Worm (Caenorhabditis elegans) whole organism, L1 larva: ENCODE measurements around the gene T07H3.7.
A peak's percentile ranks its signal among the peaks of the same experiment; 100 is the strongest.

Source experiments
- C04F5.9 ChIP-seq: sonication (generic microtip); optimal IDR thresholded peaks from 2 replicates; lab custom pipeline; 2016; ENCODE audit warnings: missing genetic modification characterization, missing compliant biosample characterization
- alr-1 ChIP-seq: fragments of 200-800 bp; sonication (Bioruptor generic); optimal IDR thresholded peaks from 2 replicates; lab custom pipeline; 2018; ENCODE audit warnings: borderline replicate concordance, mild to moderate bottlenecking, missing genetic modification characterization, missing compliant biosample characterization
- ama-1 ChIP-seq: fragments of 150-350 bp; optimal IDR thresholded peaks from 2 replicates; lab custom pipeline; 2014
- ceh-63 ChIP-seq: fragments of 200-800 bp; sonication (Bioruptor generic); optimal IDR thresholded peaks from 2 replicates; lab custom pipeline; 2018; ENCODE audit warnings: mild to moderate bottlenecking, missing genetic modification characterization, missing compliant biosample characterization
- ceh-8 ChIP-seq: fragments of 200-800 bp; sonication (Bioruptor generic); optimal IDR thresholded peaks from 2 replicates; lab custom pipeline; 2018; ENCODE audit warnings: mild to moderate bottlenecking, missing genetic modification characterization, moderate library complexity, missing compliant biosample characterization
- ces-1 ChIP-seq: fragments of 150-350 bp; optimal IDR thresholded peaks from 2 replicates; lab custom pipeline; 2014; ENCODE audit warnings: missing biosample characterization, missing genetic modification reagents, missing genetic modification characterization
- dsc-1 ChIP-seq: sonication (generic microtip); optimal IDR thresholded peaks from 2 replicates; lab custom pipeline; 2016; ENCODE audit warnings: mild to moderate bottlenecking, missing genetic modification characterization, missing compliant biosample characterization
- egl-13 ChIP-seq: sonication (generic microtip); optimal IDR thresholded peaks from 2 replicates; lab custom pipeline; 2016; ENCODE audit warnings: missing genotype, missing genetic modification reagents, missing genetic modification characterization, missing compliant biosample characterization
- egl-27 ChIP-seq, 2 experiments: fragments of 150-350 bp in 1 of 2; sonication (generic microtip); optimal IDR thresholded peaks; 3 replicates each; lab custom pipeline; 2017 to 2018; ENCODE audit warnings: missing biosample characterization in 2 of 2, missing genetic modification characterization in 2 of 2, missing genetic modification reagents in 2 of 2
- elt-2 ChIP-seq: sonication (generic microtip); optimal IDR thresholded peaks from 2 replicates; lab custom pipeline; 2016; ENCODE audit warnings: missing genetic modification characterization, mild to moderate bottlenecking, inconsistent platforms, missing compliant biosample characterization, missing genetic modification reagents
- elt-3 ChIP-seq, 6 experiments: fragments of 150-350 bp in 1 of 6; sonication (generic microtip); optimal IDR thresholded peaks; 2 replicates each; lab custom pipeline; 2017 to 2018; ENCODE audit warnings: missing biosample characterization in 6 of 6, missing genetic modification characterization in 6 of 6, inconsistent platforms in 1 of 6
- ets-5 ChIP-seq: fragments of 200-800 bp; sonication (Bioruptor generic); IDR thresholded peaks from 2 replicates; pipeline ENCODE4 v1.3.6; 2022; ENCODE audit warnings: missing genetic modification characterization, missing compliant biosample characterization
- fkh-10 ChIP-seq: sonication (generic microtip); optimal IDR thresholded peaks from 2 replicates; lab custom pipeline; 2017; ENCODE audit warnings: missing biosample characterization, missing genetic modification reagents, missing genetic modification characterization
- fkh-4 ChIP-seq: sonication (generic microtip); optimal IDR thresholded peaks from 2 replicates; lab custom pipeline; 2016; ENCODE audit warnings: missing compliant biosample characterization, missing genetic modification characterization, borderline replicate concordance
- grh-1 ChIP-seq: fragments of 200-800 bp; sonication (Bioruptor generic); IDR thresholded peaks from 2 replicates; pipeline ENCODE4 v1.3.6; 2022; ENCODE audit warnings: missing genetic modification reagents, missing genetic modification characterization, missing compliant biosample characterization
- hlh-4 ChIP-seq: sonication (generic microtip); optimal IDR thresholded peaks from 2 replicates; lab custom pipeline; 2016; ENCODE audit warnings: mild to moderate bottlenecking, missing genetic modification characterization, missing compliant biosample characterization
- irx-1 ChIP-seq: sonication (generic microtip); optimal IDR thresholded peaks from 2 replicates; lab custom pipeline; 2016; ENCODE audit warnings: missing genetic modification characterization, missing compliant biosample characterization
- isw-1 ChIP-seq: fragments of 200-800 bp; sonication (Bioruptor generic); IDR thresholded peaks from 2 replicates; pipeline ENCODE4 v1.3.6; 2022; ENCODE audit warnings: missing genetic modification characterization, missing compliant biosample characterization
- lin-14 ChIP-seq: fragments of 200-800 bp; sonication (Bioruptor generic); optimal IDR thresholded peaks from 2 replicates; lab custom pipeline; 2018; ENCODE audit warnings: mild to moderate bottlenecking, missing genetic modification characterization, moderate library complexity, missing compliant biosample characterization
- lin-35 ChIP-seq, 2 experiments: fragments of 150-350 bp; optimal IDR thresholded peaks; 2 replicates each; lab custom pipeline; 2014; ENCODE audit warnings: missing biosample characterization in 2 of 2, missing genetic modification characterization in 2 of 2, missing genetic modification reagents in 2 of 2
- lin-39 ChIP-seq: fragments of 150-350 bp; optimal IDR thresholded peaks from 2 replicates; lab custom pipeline; 2014; ENCODE audit warnings: missing biosample characterization, missing genetic modification reagents, missing genetic modification characterization
- lir-3 ChIP-seq: sonication (generic microtip); optimal IDR thresholded peaks from 2 replicates; lab custom pipeline; 2016; ENCODE audit warnings: mild to moderate bottlenecking, missing genetic modification characterization, moderate library complexity, missing compliant biosample characterization; ENCODE audit not compliant: poor library complexity
- mab-9 ChIP-seq: fragments of 200-800 bp; sonication (Bioruptor generic); IDR thresholded peaks from 2 replicates; pipeline ENCODE4 v1.3.6; 2022; ENCODE audit warnings: missing genetic modification reagents, missing genetic modification characterization, missing compliant biosample characterization
- nhr-12 ChIP-seq: sonication (generic microtip); optimal IDR thresholded peaks from 2 replicates; lab custom pipeline; 2017; ENCODE audit warnings: missing biosample characterization, missing genetic modification characterization
- nhr-20 ChIP-seq: sonication (generic microtip); optimal IDR thresholded peaks from 2 replicates; lab custom pipeline; 2016; ENCODE audit warnings: mild to moderate bottlenecking, missing genetic modification characterization, missing compliant biosample characterization
- nhr-76 ChIP-seq: sonication (generic microtip); optimal IDR thresholded peaks from 2 replicates; lab custom pipeline; 2017; ENCODE audit warnings: missing biosample characterization, missing genetic modification characterization
- nhr-90 ChIP-seq: sonication (generic microtip); optimal IDR thresholded peaks from 2 replicates; lab custom pipeline; 2016; ENCODE audit warnings: mild to moderate bottlenecking, missing genetic modification characterization, missing compliant biosample characterization; ENCODE audit not compliant: poor library complexity
- pax-3 ChIP-seq: fragments of 200-800 bp; sonication (Bioruptor generic); optimal IDR thresholded peaks from 2 replicates; lab custom pipeline; 2018; ENCODE audit warnings: mild to moderate bottlenecking, missing genetic modification characterization, moderate library complexity, missing compliant biosample characterization
- pqm-1 ChIP-seq: sonication (generic microtip); optimal IDR thresholded peaks from 3 replicates; lab custom pipeline; 2017; ENCODE audit warnings: missing biosample characterization, missing genetic modification characterization
- skn-1 ChIP-seq: fragments of 150-350 bp; optimal IDR thresholded peaks from 2 replicates; lab custom pipeline; 2014; ENCODE audit warnings: missing biosample characterization, missing genetic modification characterization
- sptf-1 ChIP-seq: fragments of 150-350 bp; optimal IDR thresholded peaks from 2 replicates; lab custom pipeline; 2014; ENCODE audit warnings: missing biosample characterization, missing genetic modification characterization
- sup-37 ChIP-seq: fragments of 200-800 bp; sonication (Bioruptor generic); optimal IDR thresholded peaks from 2 replicates; lab custom pipeline; 2018; ENCODE audit warnings: mild to moderate bottlenecking, missing genetic modification characterization, missing compliant biosample characterization
- unc-130 ChIP-seq: fragments of 150-350 bp; optimal IDR thresholded peaks from 2 replicates; lab custom pipeline; 2017; ENCODE audit warnings: missing biosample characterization, missing genetic modification characterization, inconsistent platforms
- unc-30 ChIP-seq: sonication (generic microtip); optimal IDR thresholded peaks from 2 replicates; lab custom pipeline; 2017; ENCODE audit warnings: missing biosample characterization, missing genetic modification characterization
- unc-62 ChIP-seq: fragments of 150-350 bp; optimal IDR thresholded peaks from 2 replicates; lab custom pipeline; 2014; ENCODE audit warnings: missing biosample characterization, missing genetic modification reagents, missing genetic modification characterization
- unc-86 ChIP-seq: sonication (generic microtip); optimal IDR thresholded peaks from 2 replicates; lab custom pipeline; 2016; ENCODE audit warnings: missing genetic modification characterization, missing compliant biosample characterization
- ztf-4 ChIP-seq: fragments of 150-350 bp; optimal IDR thresholded peaks from 2 replicates; lab custom pipeline; 2014; ENCODE audit warnings: missing biosample characterization, missing genetic modification characterization

Gene T07H3.7

ce11 chrII:1603049-1603448, 13.3 kb upstream of the T07H3.7 start:
- no peak for TF ChIP-seq C04F5.9 (tag; lab: Kevin White, UChicago)
- TF ChIP-seq, all 84 proteins: peak for 0

DNA sequence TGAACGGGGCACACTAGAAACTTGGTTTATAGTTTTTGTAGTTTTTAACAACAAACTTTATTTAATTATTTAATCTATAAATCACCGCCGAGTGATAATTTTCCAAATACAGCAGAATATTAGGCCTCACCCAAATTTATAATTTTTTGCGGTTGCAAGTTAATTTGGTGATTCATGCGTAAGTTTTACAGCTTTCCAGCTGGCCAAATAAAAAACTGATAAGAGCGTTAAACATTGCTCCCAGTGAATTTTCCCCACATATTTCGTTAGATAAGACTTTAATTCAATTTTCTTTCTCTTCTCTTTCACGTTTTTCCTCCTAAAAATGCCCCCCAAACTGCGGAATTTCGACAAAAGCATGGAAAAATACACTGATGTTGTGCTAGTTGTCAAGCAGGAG, 11.8 kb upstream of the T07H3.7 start, which contains the start of gene bath-47:
Gene bath-47 (plus strand): TSS at position 305 of the 400 bp plus-strand sequence.
- TF ChIP-seq nhr-76 (tag; lab: Kevin White, UChicago) (no peak), C04F5.9 (tag; lab: Kevin White, UChicago) (no peak), lin-14 (GFP tag; lab: Kevin White, UChicago) (no peak), dsc-1 (no peak), lin-39 (tag; lab: Kevin White, UChicago) (no peak), unc-62 (no peak), skn-1 (tag; lab: Kevin White, UChicago) (no peak), elt-2 (tag; lab: Kevin White, UChicago) (no peak), irx-1 (tag; lab: Kevin White, UChicago) (no peak), sptf-1 (no peak), fkh-4 (tag; lab: Kevin White, UChicago) (no peak)

ce11 chrII:1600661-1601060, 10.9 kb upstream of the T07H3.7 start, which contains the start of gene bath-26:
Gene bath-26 (minus strand): TSS chrII:1600761.
- TF ChIP-seq lir-3 (no peak), unc-130 (tag; lab: Kevin White, UChicago) (no peak), skn-1 (tag; lab: Kevin White, UChicago) (no peak), mab-9 (GFP tag; lab: Robert Waterston, UW) (no peak), ztf-4 (tag; lab: Kevin White, UChicago) (no peak), egl-27 (tag; optimal IDR thresholded peaks at IDR 0.05; lab: Kevin White, UChicago) (no peak), fkh-10 (no peak), ceh-8 (GFP tag; lab: Kevin White, UChicago) (no peak), unc-30 (tag; lab: Kevin White, UChicago) (no peak), nhr-76 (tag; lab: Kevin White, UChicago) (no peak), ces-1 (no peak), grh-1 (GFP tag; lab: Robert Waterston, UW) (no peak), nhr-90 (tag; lab: Kevin White, UChicago) (no peak), egl-13 (no peak), nhr-20 (tag; lab: Kevin White, UChicago) (no peak), nhr-12 (no peak), ceh-63 (GFP tag; lab: Kevin White, UChicago) (no peak), C04F5.9 (tag; lab: Kevin White, UChicago) (no peak)

ce11 chrII:1597101-1598088, 7.7 kb upstream of the T07H3.7 start, which contains the start of gene bath-46:
Gene bath-46 (plus strand): TSS chrII:1597906.
- TF ChIP-seq elt-2 (tag; lab: Kevin White, UChicago) (peak; percentile 67), lin-39 (tag; lab: Kevin White, UChicago) (no peak)

- TF ChIP-seq alr-1 (tag; lab: Kevin White, UChicago) (no peak), unc-130 (tag; lab: Kevin White, UChicago) (no peak)
Measured at ce11 chrII:1595137-1595536, 5.4 kb upstream of the T07H3.7 start, which contains the start of gene clec-20. Gene clec-20 (minus strand): TSS chrII:1595237.

ce11 chrII:1586305-1586704, 3.4 kb downstream of the T07H3.7 start, which contains the start of gene T07H3.8:
Gene T07H3.8 (plus strand): TSS chrII:1586605.
- TF ChIP-seq ces-1 (no peak), unc-130 (tag; lab: Kevin White, UChicago) (no peak), hlh-4 (no peak), sup-37 (no peak), lin-35 (GFP tag; optimal IDR thresholded peaks at IDR 0.05; lab: Kevin White, UChicago) (no peak), isw-1 (GFP tag; lab: Robert Waterston, UW) (no peak), ama-1 (lab: Kevin White, UChicago) (no peak), nhr-90 (tag; lab: Kevin White, UChicago) (no peak), elt-3 (tag; optimal IDR thresholded peaks at IDR 0.05; lab: Kevin White, UChicago) (no peak), unc-86 (no peak), ets-5 (GFP tag; lab: Robert Waterston, UW) (no peak), pqm-1 (tag; lab: Kevin White, UChicago) (no peak), pax-3 (tag; lab: Kevin White, UChicago) (no peak), nhr-76 (tag; lab: Kevin White, UChicago) (no peak), unc-62 (no peak), egl-13 (no peak)
